Fruit fly (Drosophila melanogaster) whole organism, embryonic: Measurements from ENCODE around the gene Cyp4ac2.

Experiments
- Atf3 ChIP-seq: fragments of 200-800 bp; sonication (Bioruptor generic); optimal IDR thresholded peaks from 3 replicates; lab custom pipeline; 2016; ENCODE audit warnings: missing biosample characterization, missing genetic modification characterization
- B-H2 ChIP-seq: fragments of 200-800 bp; sonication (Bioruptor generic); optimal IDR thresholded peaks from 2 replicates; lab custom pipeline; 2018; ENCODE audit warnings: missing biosample characterization, mild to moderate bottlenecking, missing genetic modification characterization
- Bgb ChIP-seq: fragments of 200-800 bp; sonication (Bioruptor generic); IDR thresholded peaks from 2 replicates; pipeline ENCODE4 v1.3.6; 2022; ENCODE audit warnings: missing biosample characterization, missing genetic modification characterization; ENCODE audit not compliant: partially characterized antibody
- CG10366 ChIP-seq: fragments of 200-800 bp; sonication (Bioruptor generic); IDR thresholded peaks from 2 replicates; pipeline ENCODE4 v1.3.6; 2022; ENCODE audit warnings: missing biosample characterization, missing genetic modification characterization
- CG11456 ChIP-seq: fragments of 200-800 bp; sonication (Bioruptor generic); IDR thresholded peaks from 3 replicates; pipeline ENCODE4 v1.3.6; 2022; ENCODE audit warnings: missing biosample characterization, missing genetic modification characterization
- CG14965 ChIP-seq: fragments of 200-800 bp; sonication (Bioruptor generic); optimal IDR thresholded peaks from 2 replicates; lab custom pipeline; 2016; ENCODE audit warnings: missing biosample characterization, missing genetic modification characterization, borderline replicate concordance
- CG17612 ChIP-seq: fragments of 200-800 bp; sonication (Bioruptor generic); IDR thresholded peaks from 2 replicates; pipeline ENCODE4 v1.3.6; 2022; ENCODE audit warnings: missing biosample characterization, missing genetic modification characterization
- CG1832 ChIP-seq: fragments of 200-800 bp; sonication (Bioruptor generic); optimal IDR thresholded peaks from 2 replicates; lab custom pipeline; 2017; ENCODE audit warnings: missing biosample characterization, mild to moderate bottlenecking, missing genetic modification characterization, inconsistent platforms
- CG2889 ChIP-seq: fragments of 200-800 bp; sonication (Bioruptor generic); IDR thresholded peaks from 3 replicates; pipeline ENCODE4 v1.3.6; 2022; ENCODE audit warnings: missing biosample characterization, missing genetic modification characterization
- CG33557 ChIP-seq: fragments of 200-800 bp; sonication (Bioruptor generic); optimal IDR thresholded peaks from 2 replicates; lab custom pipeline; 2019; ENCODE audit warnings: missing biosample characterization, mild to moderate bottlenecking, missing genetic modification characterization, moderate library complexity
- CG5180 ChIP-seq: fragments of 200-800 bp; sonication (Bioruptor generic); optimal IDR thresholded peaks from 3 replicates; lab custom pipeline; 2017; ENCODE audit warnings: missing biosample characterization, missing genetic modification characterization, mild to moderate bottlenecking, moderate library complexity, missing genetic modification reagents
- CG6683 ChIP-seq: fragments of 200-800 bp; sonication (Bioruptor generic); optimal IDR thresholded peaks from 2 replicates; lab custom pipeline; 2017; ENCODE audit warnings: missing biosample characterization, mild to moderate bottlenecking, missing genetic modification characterization, missing genetic modification reagents
- CG6765 ChIP-seq: fragments of 200-800 bp; sonication (Bioruptor generic); optimal IDR thresholded peaks from 3 replicates; lab custom pipeline; 2017; ENCODE audit warnings: missing biosample characterization, mild to moderate bottlenecking, missing genetic modification characterization
- CG7963 ChIP-seq: fragments of 200-800 bp; sonication (Bioruptor generic); IDR thresholded peaks from 3 replicates; pipeline ENCODE4 v1.3.6; 2022; ENCODE audit warnings: missing biosample characterization, missing genetic modification characterization; ENCODE audit not compliant: partially characterized antibody
- CG8290 ChIP-seq, 3 experiments: fragments of 200-800 bp; sonication (Bioruptor generic); optimal IDR thresholded peaks; 2 replicates each; lab custom pipeline; 2016 to 2019; ENCODE audit warnings: missing biosample characterization in 3 of 3, missing genetic modification characterization in 3 of 3, mild to moderate bottlenecking in 2 of 3, moderate library complexity in 1 of 3
- CG8388 ChIP-seq: fragments of 200-800 bp; sonication (Bioruptor generic); optimal IDR thresholded peaks from 2 replicates; lab custom pipeline; 2019; ENCODE audit warnings: missing biosample characterization, mild to moderate bottlenecking, missing genetic modification characterization, moderate library complexity
- CHES-1-like ChIP-seq: fragments of 200-800 bp; sonication (Bioruptor generic); optimal IDR thresholded peaks from 2 replicates; lab custom pipeline; 2016; ENCODE audit warnings: missing biosample characterization, missing genetic modification characterization
- D ChIP-seq, 2 experiments: fragments of 200-800 bp in 1 of 2; fragments of >200 bp in 1 of 2; sonication (Bioruptor generic) in 1 of 2; optimal IDR thresholded peaks; 2 replicates in 1 of 2; 3 replicates in 1 of 2; lab custom pipeline; 2017; ENCODE audit warnings: mild to moderate bottlenecking in 1 of 2, missing biosample characterization in 1 of 2, missing genetic modification characterization in 1 of 2, missing genetic modification reagents in 1 of 2
- Deaf1 ChIP-seq: fragments of 200-800 bp; optimal IDR thresholded peaks from 3 replicates; lab custom pipeline; 2019; ENCODE audit warnings: missing biosample characterization, mild to moderate bottlenecking, missing genetic modification characterization, moderate library complexity
- Dp ChIP-seq: fragments of 200-800 bp; sonication (Bioruptor generic); optimal IDR thresholded peaks from 2 replicates; lab custom pipeline; 2018; ENCODE audit warnings: missing biosample characterization, mild to moderate bottlenecking, missing genetic modification characterization, moderate library complexity
- Gug ChIP-seq: fragments of 200-800 bp; sonication (Bioruptor generic); IDR thresholded peaks from 4 replicates; pipeline ENCODE4 v1.3.6; 2022; ENCODE audit warnings: missing biosample characterization, missing genetic modification characterization
- Hr3 ChIP-seq: fragments of 200-800 bp; sonication (Bioruptor generic); optimal IDR thresholded peaks from 3 replicates; lab custom pipeline; 2016; ENCODE audit warnings: missing biosample characterization, missing genetic modification characterization
- Mrtf ChIP-seq: fragments of 200-800 bp; sonication (Bioruptor generic); IDR thresholded peaks from 3 replicates; pipeline ENCODE4 v1.3.6; 2022; ENCODE audit warnings: missing biosample characterization, missing genetic modification characterization
- Neu2 ChIP-seq: fragments of 200-800 bp; sonication (Bioruptor generic); optimal IDR thresholded peaks from 3 replicates; lab custom pipeline; 2016; ENCODE audit warnings: missing biosample characterization, missing genetic modification characterization, borderline replicate concordance
- Optix ChIP-seq: fragments of 200-800 bp; sonication (Bioruptor generic); IDR thresholded peaks from 3 replicates; pipeline ENCODE4 v1.3.6; 2022; ENCODE audit warnings: missing biosample characterization, missing genetic modification characterization
- Pdp1 ChIP-seq, 2 experiments: fragments of 200-800 bp; sonication (Bioruptor generic); optimal IDR thresholded peaks; 3 replicates each; lab custom pipeline; 2016; ENCODE audit warnings: missing biosample characterization in 2 of 2, missing genetic modification characterization in 2 of 2, mild to moderate bottlenecking in 1 of 2, moderate library complexity in 1 of 2
- Ptx1 ChIP-seq: fragments of 200-800 bp; sonication (Bioruptor generic); IDR thresholded peaks from 2 replicates; pipeline ENCODE4 v1.3.6; 2022; ENCODE audit warnings: missing biosample characterization, missing genetic modification characterization
- Sin3A ChIP-seq: fragments of >200 bp; optimal IDR thresholded peaks from 2 replicates; lab custom pipeline; 2018
- Six4 ChIP-seq: fragments of 200-800 bp; sonication (Bioruptor generic); optimal IDR thresholded peaks from 2 replicates; lab custom pipeline; 2016; ENCODE audit warnings: missing biosample characterization, missing genetic modification characterization
- Sox102F ChIP-seq: fragments of 200-800 bp; sonication (Bioruptor generic); optimal IDR thresholded peaks from 2 replicates; lab custom pipeline; 2018; ENCODE audit warnings: missing biosample characterization, mild to moderate bottlenecking, missing genetic modification characterization, moderate library complexity
- Trl ChIP-seq, 3 experiments: fragments of >200 bp in 2 of 3; fragments of 200-800 bp in 1 of 3; sonication (Bioruptor generic) in 1 of 3; optimal IDR thresholded peaks; 2 replicates in 1 of 3; 3 replicates in 2 of 3; lab custom pipeline; 2016 to 2017; ENCODE audit warnings: missing biosample characterization in 1 of 3, missing genetic modification characterization in 1 of 3
- Vsx1 ChIP-seq: fragments of 200-800 bp; sonication (Bioruptor generic); optimal IDR thresholded peaks from 2 replicates; lab custom pipeline; 2017; ENCODE audit warnings: missing biosample characterization, mild to moderate bottlenecking, missing genetic modification characterization, missing genetic modification reagents
- ara ChIP-seq: fragments of 200-800 bp; sonication (Bioruptor generic); IDR thresholded peaks from 2 replicates; pipeline ENCODE4 v1.3.6; 2022; ENCODE audit warnings: missing biosample characterization, missing genetic modification characterization
- bsh ChIP-seq, 2 experiments: fragments of 200-800 bp; sonication (Bioruptor generic); optimal IDR thresholded peaks; 2 replicates each; lab custom pipeline; 2017 to 2018; ENCODE audit warnings: mild to moderate bottlenecking in 2 of 2, missing biosample characterization in 2 of 2, missing genetic modification characterization in 2 of 2, moderate library complexity in 1 of 2
- ci ChIP-seq: fragments of 200-800 bp; sonication (Bioruptor generic); IDR thresholded peaks from 3 replicates; pipeline ENCODE4 v1.3.6; 2022; ENCODE audit warnings: missing biosample characterization, missing genetic modification characterization
- crol ChIP-seq: fragments of 200-800 bp; sonication (Bioruptor generic); IDR thresholded peaks from 2 replicates; pipeline ENCODE4 v1.3.6; 2022; ENCODE audit warnings: missing biosample characterization, missing genetic modification characterization
- dpn ChIP-seq, 2 experiments: fragments of 200-800 bp; sonication (Bioruptor generic); optimal IDR thresholded peaks; 3 replicates each; lab custom pipeline; 2016; ENCODE audit warnings: missing biosample characterization in 2 of 2, missing genetic modification characterization in 2 of 2
- fd64A ChIP-seq: fragments of 200-800 bp; sonication (Bioruptor generic); optimal IDR thresholded peaks from 3 replicates; lab custom pipeline; 2018; ENCODE audit warnings: missing biosample characterization, mild to moderate bottlenecking, missing genetic modification characterization
- gt ChIP-seq: fragments of 200-800 bp; sonication (Bioruptor generic); IDR thresholded peaks from 2 replicates; pipeline ENCODE4 v1.3.6; 2022; ENCODE audit warnings: missing biosample characterization, missing genetic modification characterization
- her ChIP-seq: fragments of 200-800 bp; sonication (Bioruptor generic); optimal IDR thresholded peaks from 2 replicates; lab custom pipeline; 2016; ENCODE audit warnings: missing biosample characterization, missing genetic modification characterization
- hkb ChIP-seq, 2 experiments: fragments of 200-800 bp in 1 of 2; fragments of >200 bp in 1 of 2; sonication (Bioruptor generic) in 1 of 2; IDR thresholded peaks in 1 of 2; optimal IDR thresholded peaks in 1 of 2; 2 replicates each; pipeline versions ENCODE4 v1.3.6 to Lab custom; 2017 to 2022; ENCODE audit warnings: missing biosample characterization in 1 of 2, missing genetic modification characterization in 1 of 2
- kni ChIP-seq: fragments of 200-800 bp; sonication (Bioruptor generic); optimal IDR thresholded peaks from 3 replicates; lab custom pipeline; 2017; ENCODE audit warnings: mild to moderate bottlenecking, missing biosample characterization, missing genetic modification reagents, missing genetic modification characterization
- pb ChIP-seq: fragments of 200-800 bp; sonication (Bioruptor generic); optimal IDR thresholded peaks from 3 replicates; lab custom pipeline; 2016; ENCODE audit warnings: missing biosample characterization, missing genetic modification characterization
- pfk ChIP-seq: fragments of 200-800 bp; sonication (Bioruptor generic); optimal IDR thresholded peaks from 2 replicates; lab custom pipeline; 2018; ENCODE audit warnings: missing biosample characterization, mild to moderate bottlenecking, missing genetic modification characterization, moderate library complexity
- psq ChIP-seq: fragments of 200-800 bp; sonication (Bioruptor generic); optimal IDR thresholded peaks from 2 replicates; lab custom pipeline; 2017; ENCODE audit warnings: missing biosample characterization, missing genetic modification characterization
- scrt ChIP-seq: fragments of 200-800 bp; sonication (Bioruptor generic); optimal IDR thresholded peaks from 2 replicates; lab custom pipeline; 2018; ENCODE audit warnings: missing biosample characterization, mild to moderate bottlenecking, missing genetic modification characterization, moderate library complexity
- ssp ChIP-seq: fragments of 200-800 bp; sonication (Bioruptor generic); IDR thresholded peaks from 2 replicates; pipeline ENCODE4 v1.3.6; 2022; ENCODE audit warnings: missing biosample characterization, missing genetic modification characterization
- tll ChIP-seq, 2 experiments: fragments of 200-800 bp in 1 of 2; fragments of >200 bp in 1 of 2; sonication (Bioruptor generic) in 1 of 2; optimal IDR thresholded peaks; 2 replicates each; lab custom pipeline; 2017 to 2019; ENCODE audit warnings: missing biosample characterization in 2 of 2, missing genetic modification characterization in 2 of 2, mild to moderate bottlenecking in 1 of 2, moderate library complexity in 1 of 2
- toy ChIP-seq: fragments of 200-800 bp; sonication (Bioruptor generic); IDR thresholded peaks from 2 replicates; pipeline ENCODE4 v1.3.6; 2022; ENCODE audit warnings: missing biosample characterization, missing genetic modification characterization

Gene Cyp4ac2

DNA sequence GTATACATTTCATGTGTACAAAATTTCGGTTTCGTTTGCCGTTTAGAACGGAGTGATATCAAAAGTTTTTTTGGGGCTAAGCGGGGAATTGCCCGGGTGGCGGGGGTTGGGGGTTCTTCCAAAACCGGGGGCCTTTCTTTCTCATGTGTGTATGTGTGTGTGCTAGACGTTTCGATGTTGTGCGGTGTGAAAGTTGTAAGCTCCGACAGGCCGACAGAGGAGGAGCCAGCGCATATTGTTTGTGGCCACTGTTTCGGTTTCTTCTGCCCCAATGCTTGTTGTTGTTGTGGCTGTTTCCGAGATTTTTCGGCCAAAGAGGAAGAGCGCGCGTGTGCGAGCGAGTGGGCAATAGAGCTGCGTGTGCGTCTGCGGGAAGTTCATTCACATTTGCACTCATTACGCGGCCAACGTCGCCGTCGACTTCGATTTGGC is 34.1 kb downstream of the Cyp4ac2 start (continued):
- TF ChIP-seq bsh (GFP tag; optimal IDR thresholded peaks at IDR 0.05; lab: Kevin White, UChicago) (no peak), toy (GFP tag; lab: Robert Waterston, UW) (no peak), B-H2 (GFP tag; lab: Kevin White, UChicago) (no peak), CG6765 (GFP tag; lab: Kevin White, UChicago) (no peak), Ptx1 (no peak), CG1832 (GFP tag; lab: Kevin White, UChicago) (peak; percentile 40), hkb (optimal IDR thresholded peaks at IDR 0.05; lab: Kevin White, UChicago) (no peak), hkb (GFP tag; IDR thresholded peaks at IDR 0.05; lab: Robert Waterston, UW) (no peak), CG10366 (no peak), CG17612 (GFP tag; lab: Robert Waterston, UW) (no peak), CG33557 (no peak), scrt (GFP tag; lab: Kevin White, UChicago) (no peak), CG6683 (GFP tag; lab: Kevin White, UChicago) (no peak), Neu2 (GFP tag; lab: Kevin White, UChicago) (no peak), Trl (optimal IDR thresholded peaks at IDR 0.05; lab: Kevin White, UChicago) (no peak), Trl (GFP tag; optimal IDR thresholded peaks at IDR 0.05; lab: Kevin White, UChicago) (no peak), her (no peak), Hr3 (GFP tag; lab: Kevin White, UChicago) (peak; percentile 27), pfk (GFP tag; lab: Kevin White, UChicago) (no peak), gt (GFP tag; lab: Robert Waterston, UW) (no peak), dpn (GFP tag; optimal IDR thresholded peaks at IDR 0.05; lab: Kevin White, UChicago) (no peak), D (optimal IDR thresholded peaks at IDR 0.05; lab: Kevin White, UChicago) (no peak), D (GFP tag; optimal IDR thresholded peaks at IDR 0.05; lab: Kevin White, UChicago) (no peak), CG2889 (GFP tag; lab: Robert Waterston, UW) (no peak), ssp (GFP tag; lab: Robert Waterston, UW) (no peak), ara (GFP tag; lab: Robert Waterston, UW) (0 out of 2 replicates have a peak, but pooled peaks have one; percentile 8), psq (GFP tag; lab: Kevin White, UChicago) (no peak), kni (GFP tag; lab: Kevin White, UChicago) (peak; percentile 21), Deaf1 (tag; lab: Kevin White, UChicago) (peak; percentile 1), Sox102F (no peak), CG11456 (no peak), CG8388 (GFP tag; lab: Kevin White, UChicago) (peak; percentile 75), tll (GFP tag; optimal IDR thresholded peaks at IDR 0.05; lab: Kevin White, UChicago) (no peak), CG5180 (GFP tag; lab: Kevin White, UChicago) (peak; percentile 87), Bgb (GFP tag; lab: Robert Waterston, UW) (0 out of 2 replicates have a peak, but pooled peaks have one; percentile 10), fd64A (GFP tag; lab: Kevin White, UChicago) (no peak), Dp (GFP tag; lab: Kevin White, UChicago) (no peak), Optix (no peak), Six4 (GFP tag; lab: Kevin White, UChicago) (no peak), crol (GFP tag; lab: Robert Waterston, UW) (peak; percentile 85), CG14965 (GFP tag; lab: Kevin White, UChicago) (no peak), Pdp1 (GFP tag; optimal IDR thresholded peaks at IDR 0.05; lab: Kevin White, UChicago) (no peak), pb (no peak), CG7963 (no peak), Mrtf (GFP tag; lab: Robert Waterston, UW) (no peak), Atf3 (no peak), ci (GFP tag; lab: Robert Waterston, UW) (no peak), Vsx1 (GFP tag; lab: Kevin White, UChicago) (no peak), CG8290 (GFP tag; optimal IDR thresholded peaks at IDR 0.05; lab: Kevin White, UChicago) (no peak), CG8290 (tag; optimal IDR thresholded peaks at IDR 0.05; lab: Kevin White, UChicago) (no peak), CHES-1-like (GFP tag; lab: Kevin White, UChicago) (no peak), Gug (no peak), Sin3A (lab: Kevin White, UChicago) (no peak)
